Worm (Caenorhabditis elegans) whole organism, L4 larva: ENCODE results near the gene sulp-7.

Experiments used
- D1046.2 ChIP-seq: fragments of 200-800 bp; sonication (Bioruptor generic); IDR thresholded peaks from 2 replicates; pipeline ENCODE4 v1.3.6; 2022; ENCODE audit warnings: missing genetic modification characterization, missing compliant biosample characterization
- F44E2.7 ChIP-seq: fragments of 200-800 bp; sonication (Bioruptor generic); IDR thresholded peaks from 2 replicates; pipeline ENCODE4 v2.1.2; 2022; ENCODE audit warnings: missing genetic modification characterization, missing compliant biosample characterization
- R02D3.7 ChIP-seq: fragments of 150-350 bp; sonication (generic microtip); optimal IDR thresholded peaks from 3 replicates; lab custom pipeline; 2014; ENCODE audit warnings: missing biosample characterization, missing genetic modification characterization
- T26A8.4 ChIP-seq: fragments of 200-800 bp; sonication (Bioruptor generic); IDR thresholded peaks from 2 replicates; pipeline ENCODE4 v1.3.6; 2022; ENCODE audit warnings: missing genetic modification characterization, missing compliant biosample characterization
- ZK337.2 ChIP-seq: fragments of 200-800 bp; sonication (Bioruptor generic); IDR thresholded peaks from 2 replicates; pipeline ENCODE4 v1.3.6; 2022; ENCODE audit warnings: missing genetic modification reagents, missing genetic modification characterization, missing compliant biosample characterization
- aha-1 ChIP-seq: fragments of 150-350 bp; peaks from one replicate; lab custom pipeline; 2014; ENCODE audit warnings: missing biosample characterization, missing genetic modification characterization
- ama-1 ChIP-seq: fragments of 150-350 bp; optimal IDR thresholded peaks from 2 replicates; lab custom pipeline; 2014; ENCODE audit warnings: inconsistent platforms, mixed read lengths
- ceh-20 ChIP-seq: fragments of 200-800 bp; sonication (Bioruptor generic); IDR thresholded peaks from 2 replicates; pipeline ENCODE4 v1.3.6; 2022; ENCODE audit warnings: missing genetic modification reagents, missing genetic modification characterization, missing compliant biosample characterization
- ceh-32 ChIP-seq: sonication (generic microtip); optimal IDR thresholded peaks from 2 replicates; lab custom pipeline; 2016; ENCODE audit warnings: mild to moderate bottlenecking, missing genetic modification characterization, missing compliant biosample characterization; ENCODE audit not compliant: poor library complexity
- ceh-62 ChIP-seq: sonication (generic microtip); optimal IDR thresholded peaks from 2 replicates; lab custom pipeline; 2017; ENCODE audit warnings: missing biosample characterization, missing genetic modification characterization
- ces-1 ChIP-seq: fragments of 150-350 bp; sonication (generic microtip); optimal IDR thresholded peaks from 4 replicates; lab custom pipeline; 2014; ENCODE audit warnings: missing biosample characterization, missing genetic modification reagents, missing genetic modification characterization
- cey-2 ChIP-seq: sonication (generic microtip); optimal IDR thresholded peaks from 3 replicates; lab custom pipeline; 2017; ENCODE audit warnings: missing genetic modification characterization, mild to moderate bottlenecking, missing compliant biosample characterization, antibody characterized with exemption, borderline replicate concordance; ENCODE audit not compliant: insufficient read depth
- daf-8 ChIP-seq: fragments of 200-800 bp; sonication (Bioruptor generic); IDR thresholded peaks from 2 replicates; pipeline ENCODE4 v1.3.6; 2022; ENCODE audit warnings: missing genetic modification characterization, missing compliant biosample characterization
- dmd-8 ChIP-seq: fragments of 200-800 bp; sonication (Bioruptor generic); IDR thresholded peaks from 2 replicates; pipeline ENCODE4 v1.3.6; 2022; ENCODE audit warnings: missing genetic modification characterization, missing compliant biosample characterization
- dpl-1 ChIP-seq: fragments of 150-350 bp; optimal IDR thresholded peaks from 2 replicates; lab custom pipeline; 2014; ENCODE audit warnings: missing biosample characterization, missing genetic modification reagents, missing genetic modification characterization
- egl-27 ChIP-seq: sonication (generic microtip); optimal IDR thresholded peaks from 3 replicates; lab custom pipeline; 2017; ENCODE audit warnings: missing biosample characterization, missing genetic modification reagents, missing genetic modification characterization
- egl-43 ChIP-seq: fragments of 200-800 bp; sonication (Bioruptor generic); IDR thresholded peaks from 2 replicates; pipeline ENCODE4 v1.3.6; 2022; ENCODE audit warnings: missing genetic modification reagents, missing genetic modification characterization, missing compliant biosample characterization
- fkh-10 ChIP-seq: fragments of 150-350 bp; optimal IDR thresholded peaks from 2 replicates; lab custom pipeline; 2014; ENCODE audit warnings: missing biosample characterization, missing genetic modification reagents, missing genetic modification characterization
- hlh-11 ChIP-seq: fragments of 200-800 bp; sonication (Bioruptor generic); optimal IDR thresholded peaks from 2 replicates; lab custom pipeline; 2018; ENCODE audit warnings: mild to moderate bottlenecking, missing genetic modification characterization, missing compliant biosample characterization
- hlh-30 ChIP-seq: sonication (generic microtip); optimal IDR thresholded peaks from 2 replicates; lab custom pipeline; 2017; ENCODE audit warnings: antibody characterized with exemption, mild to moderate bottlenecking, missing genetic modification characterization, missing compliant biosample characterization; ENCODE audit not compliant: insufficient read depth
- jun-1 ChIP-seq: fragments of 150-350 bp; optimal IDR thresholded peaks from 2 replicates; lab custom pipeline; 2014; ENCODE audit warnings: missing biosample characterization, missing genetic modification reagents, missing genetic modification characterization
- lin-13 ChIP-seq: fragments of 150-350 bp; optimal IDR thresholded peaks from 2 replicates; lab custom pipeline; 2014; ENCODE audit warnings: missing biosample characterization, missing genetic modification reagents, missing genetic modification characterization
- lin-38 ChIP-seq: fragments of 200-800 bp; sonication (Bioruptor generic); IDR thresholded peaks from 2 replicates; pipeline ENCODE4 v1.3.6; 2022; ENCODE audit warnings: missing genetic modification reagents, missing genetic modification characterization, missing compliant biosample characterization
- madf-9 ChIP-seq: fragments of 200-800 bp; sonication (Bioruptor generic); conservative IDR thresholded peaks from 2 replicates; pipeline ENCODE4 v1.3.6; 2022; ENCODE audit warnings: missing genetic modification reagents, missing genetic modification characterization, missing compliant biosample characterization
- mdt-29 ChIP-seq: fragments of 200-800 bp; sonication (Bioruptor generic); IDR thresholded peaks from 2 replicates; pipeline ENCODE4 v1.3.6; 2022; ENCODE audit warnings: missing genetic modification reagents, missing genetic modification characterization, missing compliant biosample characterization
- mxl-3 ChIP-seq: fragments of 200-800 bp; sonication (Bioruptor generic); optimal IDR thresholded peaks from 2 replicates; lab custom pipeline; 2018; ENCODE audit warnings: mild to moderate bottlenecking, missing genetic modification characterization, missing compliant biosample characterization
- nhr-10 ChIP-seq: fragments of 150-350 bp; optimal IDR thresholded peaks from 2 replicates; lab custom pipeline; 2014; ENCODE audit warnings: missing biosample characterization, missing genetic modification characterization
- nhr-102 ChIP-seq: sonication (generic microtip); optimal IDR thresholded peaks from 2 replicates; lab custom pipeline; 2016; ENCODE audit warnings: mild to moderate bottlenecking, missing genetic modification characterization, moderate library complexity, missing compliant biosample characterization
- nhr-25 ChIP-seq: sonication (generic microtip); optimal IDR thresholded peaks from 2 replicates; lab custom pipeline; 2017; ENCODE audit warnings: missing genetic modification characterization, mild to moderate bottlenecking, missing compliant biosample characterization, antibody characterized with exemption, moderate library complexity, borderline replicate concordance; ENCODE audit not compliant: insufficient read depth
- nhr-28 ChIP-seq: fragments of 150-350 bp; optimal IDR thresholded peaks from 2 replicates; lab custom pipeline; 2014; ENCODE audit warnings: missing biosample characterization, missing genetic modification characterization
- nhr-42 ChIP-seq: fragments of 200-800 bp; sonication (Bioruptor generic); IDR thresholded peaks from 2 replicates; pipeline ENCODE4 v1.3.6; 2022; ENCODE audit warnings: missing genetic modification characterization, missing compliant biosample characterization
- nhr-6 ChIP-seq: fragments of 150-350 bp; optimal IDR thresholded peaks from 2 replicates; lab custom pipeline; 2014; ENCODE audit warnings: missing biosample characterization, missing genetic modification characterization
- php-3 ChIP-seq: fragments of 200-800 bp; sonication (Bioruptor generic); IDR thresholded peaks from 2 replicates; pipeline ENCODE4 v1.3.6; 2022; ENCODE audit warnings: missing genetic modification reagents, missing genetic modification characterization, missing compliant biosample characterization
- rbr-2 ChIP-seq: sonication (generic microtip); optimal IDR thresholded peaks from 2 replicates; lab custom pipeline; 2016; ENCODE audit warnings: missing genotype, missing genetic modification characterization, missing compliant biosample characterization
- sdz-12 ChIP-seq: fragments of 200-800 bp; sonication (Bioruptor generic); optimal IDR thresholded peaks from 2 replicates; lab custom pipeline; 2018; ENCODE audit warnings: mild to moderate bottlenecking, missing genetic modification characterization, missing compliant biosample characterization
- skn-1 ChIP-seq: fragments of 150-350 bp; optimal IDR thresholded peaks from 2 replicates; lab custom pipeline; 2014; ENCODE audit warnings: missing biosample characterization, missing genetic modification characterization
- snpc-4 ChIP-seq: fragments of 150-350 bp; optimal IDR thresholded peaks from 2 replicates; lab custom pipeline; 2014; ENCODE audit warnings: missing biosample characterization, missing genetic modification characterization
- spr-1 ChIP-seq: sonication (generic microtip); optimal IDR thresholded peaks from 2 replicates; lab custom pipeline; 2016; ENCODE audit warnings: mild to moderate bottlenecking, missing genetic modification characterization, missing compliant biosample characterization
- tra-1 ChIP-seq: fragments of 200-800 bp; sonication (Bioruptor generic); IDR thresholded peaks from 2 replicates; pipeline ENCODE4 v1.3.6; 2022; ENCODE audit warnings: missing genetic modification reagents, missing genetic modification characterization, missing compliant biosample characterization
- unc-62 ChIP-seq, 3 experiments: fragments of 150-350 bp in 1 of 3; sonication (generic microtip); optimal IDR thresholded peaks in 2 of 3; peaks in 1 of 3; 1 replicate in 1 of 3; 2 replicates in 2 of 3; lab custom pipeline; 2014 to 2017; ENCODE audit warnings: missing biosample characterization in 3 of 3, missing genetic modification characterization in 3 of 3, missing genetic modification reagents in 3 of 3, missing genotype in 1 of 3
- vab-7 ChIP-seq: fragments of 200-800 bp; sonication (Bioruptor generic); IDR thresholded peaks from 2 replicates; pipeline ENCODE4 v1.3.6; 2022; ENCODE audit warnings: missing genetic modification reagents, missing genetic modification characterization, missing compliant biosample characterization
- zag-1 ChIP-seq: fragments of 150-350 bp; optimal IDR thresholded peaks from 2 replicates; lab custom pipeline; 2014; ENCODE audit warnings: missing biosample characterization, missing genetic modification characterization
- zfp-2 ChIP-seq: sonication (generic microtip); optimal IDR thresholded peaks from 2 replicates; lab custom pipeline; 2016; ENCODE audit warnings: mild to moderate bottlenecking, missing genetic modification characterization, missing compliant biosample characterization

Gene sulp-7

ce11 chrX:11059744-11060143 lies 20.7 kb upstream of the sulp-7 start, which contains the start of gene lpr-6 (continued):
- TF ChIP-seq ZK337.2 (GFP tag; lab: Robert Waterston, UW) (no peak), dmd-8 (GFP tag; lab: Robert Waterston, UW) (no peak), skn-1 (tag; lab: Kevin White, UChicago) (no peak), fkh-10 (GFP tag; lab: Kevin White, UChicago) (no peak), lin-38 (GFP tag; lab: Robert Waterston, UW) (no peak)

- TF ChIP-seq nhr-28 (tag; lab: Kevin White, UChicago) (peak; percentile 31), mxl-3 (GFP tag; lab: Kevin White, UChicago) (peak; percentile 4), lin-13 (GFP tag; lab: Kevin White, UChicago) (no peak), hlh-30 (tag; lab: Kevin White, UChicago) (peak; percentile 1)
Observed at ce11 chrX:11060940-11061339, 19.5 kb upstream of the sulp-7 start.

ce11 chrX:11061904-11062303 lies 18.6 kb upstream of the sulp-7 start, which contains the start of gene lpr-5:
TSS of gene lpr-5 (plus strand) at chrX:11062123.
- TF ChIP-seq nhr-102 (tag; lab: Kevin White, UChicago) = no peak
- no peak for TF ChIP-seq vab-7 (GFP tag; lab: Robert Waterston, UW)
- no peak for TF ChIP-seq nhr-28 (tag; lab: Kevin White, UChicago)
- no peak for TF ChIP-seq rbr-2 (tag; lab: Kevin White, UChicago)
- TF ChIP-seq ama-1 (lab: Kevin White, UChicago) = no peak
- no peak for TF ChIP-seq zag-1 (tag; lab: Kevin White, UChicago)
- no peak for TF ChIP-seq ceh-62 (tag; lab: Kevin White, UChicago)
- no peak for TF ChIP-seq T26A8.4 (GFP tag; lab: Robert Waterston, UW)
- no peak for TF ChIP-seq tra-1 (GFP tag; lab: Robert Waterston, UW)
- no peak for TF ChIP-seq snpc-4 (tag; lab: Kevin White, UChicago)
- TF ChIP-seq dpl-1 (GFP tag; lab: Kevin White, UChicago) = no peak

ce11 chrX:11064799-11065198 lies 15.7 kb upstream of the sulp-7 start, which contains the start of gene lpr-4:
TSS of gene lpr-4 (plus strand) at chrX:11065126.
- TF ChIP-seq R02D3.7 (tag; lab: Kevin White, UChicago) (no peak), sdz-12 (GFP tag; lab: Kevin White, UChicago) (no peak), unc-62 (GFP tag; optimal IDR thresholded peaks at IDR 0.05 in 1 of 2; lab: Kevin White, UChicago) (peak in 1 of 2 experiments; percentile 91), unc-62 (tag; optimal IDR thresholded peaks at IDR 0.05; lab: Kevin White, UChicago) (no peak), hlh-11 (peak; percentile 52), vab-7 (GFP tag; lab: Robert Waterston, UW) (no peak), nhr-42 (GFP tag; lab: Robert Waterston, UW) (no peak), egl-43 (peak; percentile 34; the same call in 1 of the 2 replicates), nhr-28 (tag; lab: Kevin White, UChicago) (peak; percentile 19)

ce11 chrX:11067256-11067655 lies 13.2 kb upstream of the sulp-7 start:
- TF ChIP-seq php-3 (GFP tag; lab: Robert Waterston, UW) = no peak
- no peak for TF ChIP-seq mdt-29 (GFP tag; lab: Robert Waterston, UW)
- TF ChIP-seq aha-1 (tag; lab: Kevin White, UChicago) = no peak
- TF ChIP-seq snpc-4 (tag; lab: Kevin White, UChicago) = no peak
- TF ChIP-seq nhr-10 (tag; lab: Kevin White, UChicago) = no peak
- TF ChIP-seq spr-1 (tag; lab: Kevin White, UChicago) = no peak
- no peak for TF ChIP-seq egl-27 (tag; lab: Kevin White, UChicago)
- no peak for TF ChIP-seq zfp-2
- no peak for TF ChIP-seq F44E2.7 (GFP tag; lab: Robert Waterston, UW)
- TF ChIP-seq daf-8 (GFP tag; lab: Robert Waterston, UW) = no peak
- no peak for TF ChIP-seq cey-2 (tag; lab: Kevin White, UChicago)
- TF ChIP-seq jun-1 = no peak
- no peak for TF ChIP-seq ceh-32
- no peak for TF ChIP-seq ces-1 (GFP tag; lab: Kevin White, UChicago)
- no peak for TF ChIP-seq nhr-25 (tag; lab: Kevin White, UChicago)
- no peak for TF ChIP-seq nhr-6 (tag; lab: Kevin White, UChicago)
- no peak for TF ChIP-seq madf-9
- no peak for TF ChIP-seq D1046.2 (GFP tag; lab: Robert Waterston, UW)
- no peak for TF ChIP-seq ceh-20
